Worm (Caenorhabditis elegans): ENCODE results near the gene Y57G7A.5.

Gene Y57G7A.5

ce11 chrII:1242475-1242874 lies 32.9 kb downstream of the Y57G7A.5 start (continued):
- peak; percentile 53 for TF ChIP-seq nhr-6 (tag; optimal IDR thresholded peaks at IDR 0.05)
- TF ChIP-seq tag-97 (GFP tag; IDR thresholded peaks at IDR 0.05): no peak
- TF ChIP-seq ztf-7 (tag; optimal IDR thresholded peaks at IDR 0.05): no peak
- no peak for TF ChIP-seq gei-8 (GFP tag; optimal IDR thresholded peaks at IDR 0.05)
- TF ChIP-seq Y105C5A.15 (GFP tag; IDR thresholded peaks at IDR 0.05): no peak
- TF ChIP-seq sdz-12 (GFP tag; optimal IDR thresholded peaks at IDR 0.05): no peak
- TF ChIP-seq ceh-28 (tag; optimal IDR thresholded peaks at IDR 0.05): peak; percentile 17
- TF ChIP-seq mxl-3 (GFP tag; optimal IDR thresholded peaks at IDR 0.05): peak; percentile 47
- TF ChIP-seq lin-13 (GFP tag; optimal IDR thresholded peaks at IDR 0.05): no peak
- no peak for TF ChIP-seq saeg-2 (GFP tag; IDR thresholded peaks at IDR 0.05)
- TF ChIP-seq mep-1 (tag; optimal IDR thresholded peaks at IDR 0.05): peak; percentile 33
- TF ChIP-seq nhr-76 (tag; optimal IDR thresholded peaks at IDR 0.05): no peak
- no peak for TF ChIP-seq madf-5 (GFP tag; IDR thresholded peaks at IDR 0.05)

- peak; percentile 30; the same call in 1 of the 2 replicates for TF ChIP-seq set-16 (GFP tag; IDR thresholded peaks at IDR 0.05)
- TF ChIP-seq ces-1 (GFP tag; optimal IDR thresholded peaks at IDR 0.05): no peak
Measured at ce11 chrII:1241176-1241730, 34.1 kb downstream of the Y57G7A.5 start.

- TF ChIP-seq lsy-2 (tag; optimal IDR thresholded peaks at IDR 0.05) (peak in 1 of 2 experiments; percentile 62), lin-38 (GFP tag; IDR thresholded peaks at IDR 0.05) (no peak), mdl-1 (tag; optimal IDR thresholded peaks at IDR 0.05) (no peak), daf-8 (GFP tag; IDR thresholded peaks at IDR 0.05) (no peak), mxl-3 (GFP tag; optimal IDR thresholded peaks at IDR 0.05) (peak; percentile 68), T20F7.1 (GFP tag; optimal IDR thresholded peaks at IDR 0.05) (no peak), zip-2 (tag; optimal IDR thresholded peaks at IDR 0.05) (no peak), duxl-1 (tag; optimal IDR thresholded peaks at IDR 0.05; ENCODE audit: poor library complexity) (no peak), hlh-30 (tag; optimal IDR thresholded peaks at IDR 0.05; ENCODE audit: insufficient read depth) (peak; percentile 42), hlh-11 (tag; optimal IDR thresholded peaks at IDR 0.05) (peak; percentile 71), spr-1 (tag; optimal IDR thresholded peaks at IDR 0.05) (no peak), T26A8.4 (GFP tag; IDR thresholded peaks at IDR 0.05) (peak; percentile 19; the same call in 1 of the 2 replicates), pha-4 (GFP tag; IDR thresholded peaks at IDR 0.05) (no peak), pha-4 (tag; optimal IDR thresholded peaks at IDR 0.05) (no peak), lin-1 (GFP tag; IDR thresholded peaks at IDR 0.05) (no peak), nhr-11 (tag; optimal IDR thresholded peaks at IDR 0.05) (no peak), nhr-28 (tag; optimal IDR thresholded peaks at IDR 0.05) (peak; percentile 27), tra-1 (GFP tag; IDR thresholded peaks at IDR 0.05) (no peak), mep-1 (tag; optimal IDR thresholded peaks at IDR 0.05) (no peak)
Measured at ce11 chrII:1240436-1240835, 34.9 kb downstream of the Y57G7A.5 start.

ce11 chrII:1239433-1240020 lies 35.8 kb downstream of the Y57G7A.5 start:
- TF ChIP-seq ceh-20 (GFP tag; IDR thresholded peaks at IDR 0.05): no peak
- peak; percentile 26 for TF ChIP-seq rbr-2 (tag; optimal IDR thresholded peaks at IDR 0.05)
- peak; percentile 19 to 33 for TF ChIP-seq lsy-2 (tag; optimal IDR thresholded peaks at IDR 0.05)
- peak; percentile 50 for TF ChIP-seq nhr-77 (tag; optimal IDR thresholded peaks at IDR 0.05)
- peak; percentile 52 for TF ChIP-seq nhr-28 (tag; optimal IDR thresholded peaks at IDR 0.05)
- no peak for TF ChIP-seq nhr-111 (GFP tag; optimal IDR thresholded peaks at IDR 0.05)
- TF ChIP-seq dve-1 (tag; optimal IDR thresholded peaks at IDR 0.05; ENCODE audit: insufficient read depth): peak; percentile 64
- TF ChIP-seq nhr-41 (GFP tag; IDR thresholded peaks at IDR 0.05): 0 out of 2 replicates have a peak, but pooled peaks have one; percentile 18
- peak; percentile 51 for TF ChIP-seq mxl-3 (GFP tag; optimal IDR thresholded peaks at IDR 0.05)
- TF ChIP-seq T26A8.4 (GFP tag; IDR thresholded peaks at IDR 0.05): peak; percentile 22; the same call in 1 of the 2 replicates
- peak; percentile 19; the same call in 1 of the 2 replicates for TF ChIP-seq snpc-1.2 (GFP tag; IDR thresholded peaks at IDR 0.05)
- TF ChIP-seq arid-1 (GFP tag; conservative IDR thresholded peaks at IDR 0.05): no peak
- TF ChIP-seq hmg-1.1 (GFP tag; IDR thresholded peaks at IDR 0.05): peak; percentile 38; the same call in 1 of the 2 replicates
- no peak for TF ChIP-seq mxl-2 (GFP tag; conservative IDR thresholded peaks at IDR 0.05)
- peak; percentile 36 for TF ChIP-seq mes-2 (tag; optimal IDR thresholded peaks at IDR 0.05; ENCODE audit: poor library complexity, severe bottlenecking)
- TF ChIP-seq zfp-3 (GFP tag; conservative IDR thresholded peaks at IDR 0.05): no peak
- peak; percentile 1 for TF ChIP-seq F10B5.3 (tag; optimal IDR thresholded peaks at IDR 0.05)
